Fruit fly (Drosophila melanogaster): ENCODE results near the gene CG15211.

DNA sequence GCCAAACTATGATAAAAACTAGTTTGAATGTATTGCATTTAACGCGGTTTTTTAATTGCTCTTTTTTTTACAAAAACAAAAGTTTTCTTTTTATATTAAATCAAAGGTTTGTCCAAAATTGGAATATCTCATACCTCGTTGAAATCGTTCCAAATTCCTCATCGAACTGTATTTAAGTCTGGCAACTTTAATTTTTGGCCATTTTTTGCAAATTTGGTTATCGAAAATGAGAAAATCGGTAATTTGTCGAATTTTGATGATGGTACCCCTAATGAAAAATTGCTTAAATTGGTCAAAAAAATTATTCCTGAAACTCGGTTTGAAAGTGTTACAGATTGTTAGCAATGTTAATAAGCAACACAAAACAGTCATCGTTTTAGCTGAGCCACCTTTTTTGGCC lies 15.0 kb downstream of the CG15211 start:
- TF ChIP-seq CG13287 (GFP tag; IDR thresholded peaks at IDR 0.05; ENCODE audit: partially characterized antibody), result no peak; the same call in 1 of the 2 replicates
- no peak for TF ChIP-seq ssp (GFP tag; IDR thresholded peaks at IDR 0.05)
- no peak for TF ChIP-seq CG8089 (GFP tag; optimal IDR thresholded peaks at IDR 0.05)
- no peak for TF ChIP-seq CG2129 (GFP tag; IDR thresholded peaks at IDR 0.05; ENCODE audit: partially characterized antibody)
- TF ChIP-seq BtbVII (GFP tag; optimal IDR thresholded peaks at IDR 0.05), result no peak
- no peak for TF ChIP-seq CG32767 (GFP tag; IDR thresholded peaks at IDR 0.05)
- no peak for TF ChIP-seq Hr78 (GFP tag; optimal IDR thresholded peaks at IDR 0.05)
- TF ChIP-seq gro (GFP tag; optimal IDR thresholded peaks at IDR 0.05), result no peak
- TF ChIP-seq tgo (GFP tag; IDR thresholded peaks at IDR 0.05), result no peak
- TF ChIP-seq Mad (GFP tag; optimal IDR thresholded peaks at IDR 0.05), result no peak
- no peak for TF ChIP-seq dimm (GFP tag; IDR thresholded peaks at IDR 0.05)
